Fruit fly (Drosophila melanogaster) whole organism, embryonic: ENCODE results near the gene CG13048.

Source experiments
- Atf6 ChIP-seq: fragments of 200-800 bp; sonication (Bioruptor generic); IDR thresholded peaks from 2 replicates; pipeline ENCODE4 v1.3.6; 2022; ENCODE audit warnings: missing biosample characterization, missing genetic modification characterization
- Bgb ChIP-seq: fragments of 200-800 bp; sonication (Bioruptor generic); IDR thresholded peaks from 2 replicates; pipeline ENCODE4 v1.3.6; 2022; ENCODE audit warnings: missing biosample characterization, missing genetic modification characterization; ENCODE audit not compliant: partially characterized antibody
- CG10274 ChIP-seq: fragments of 200-800 bp; sonication (Bioruptor generic); optimal IDR thresholded peaks from 3 replicates; lab custom pipeline; 2017; ENCODE audit warnings: missing biosample characterization, mild to moderate bottlenecking, missing genetic modification characterization
- CG11085 ChIP-seq: fragments of 200-800 bp; sonication (Bioruptor generic); IDR thresholded peaks from 2 replicates; pipeline ENCODE4 v1.3.6; 2022; ENCODE audit warnings: missing biosample characterization, missing genetic modification characterization
- CG12659 ChIP-seq: fragments of 200-800 bp; sonication (Bioruptor generic); optimal IDR thresholded peaks from 3 replicates; lab custom pipeline; 2017; ENCODE audit warnings: mild to moderate bottlenecking, missing biosample characterization, missing genetic modification reagents, missing genetic modification characterization
- CG14965 ChIP-seq: fragments of 200-800 bp; sonication (Bioruptor generic); optimal IDR thresholded peaks from 2 replicates; lab custom pipeline; 2016; ENCODE audit warnings: missing biosample characterization, missing genetic modification characterization, borderline replicate concordance
- CG15479 ChIP-seq: fragments of 200-800 bp; sonication (Bioruptor generic); optimal IDR thresholded peaks from 3 replicates; lab custom pipeline; 2019; ENCODE audit warnings: missing biosample characterization, mild to moderate bottlenecking, missing genetic modification characterization, moderate library complexity
- CG15696 ChIP-seq: fragments of 200-800 bp; sonication (Bioruptor generic); optimal IDR thresholded peaks from 2 replicates; lab custom pipeline; 2019; ENCODE audit warnings: missing biosample characterization, mild to moderate bottlenecking, missing genetic modification characterization, moderate library complexity
- CG2199 ChIP-seq: fragments of 200-800 bp; sonication (Bioruptor generic); IDR thresholded peaks from 3 replicates; pipeline ENCODE4 v1.3.6; 2022; ENCODE audit warnings: missing biosample characterization, missing genetic modification characterization
- CG3065 ChIP-seq: fragments of 200-800 bp; sonication (Bioruptor generic); optimal IDR thresholded peaks from 2 replicates; lab custom pipeline; 2016; ENCODE audit warnings: missing biosample characterization, missing genetic modification characterization
- CG4328 ChIP-seq: fragments of 200-800 bp; sonication (Bioruptor generic); optimal IDR thresholded peaks from 3 replicates; lab custom pipeline; 2017; ENCODE audit warnings: missing biosample characterization, missing genetic modification reagents, missing genetic modification characterization
- CG4360 ChIP-seq: fragments of 200-800 bp; sonication (Bioruptor generic); IDR thresholded peaks from 2 replicates; pipeline ENCODE4 v1.3.6; 2022; ENCODE audit warnings: missing biosample characterization, missing genetic modification characterization
- CG4404 ChIP-seq: fragments of 200-800 bp; sonication (Bioruptor generic); IDR thresholded peaks from 2 replicates; pipeline ENCODE4 v1.3.6; 2022; ENCODE audit warnings: missing biosample characterization, missing genetic modification characterization
- Dbx ChIP-seq: fragments of 200-800 bp; sonication (Bioruptor generic); IDR thresholded peaks from 3 replicates; pipeline ENCODE4 v1.3.6; 2022; ENCODE audit warnings: missing biosample characterization, missing genetic modification characterization
- Deaf1 ChIP-seq: fragments of 200-800 bp; optimal IDR thresholded peaks from 3 replicates; lab custom pipeline; 2019; ENCODE audit warnings: missing biosample characterization, mild to moderate bottlenecking, missing genetic modification characterization, moderate library complexity
- Ets65A ChIP-seq: fragments of 200-800 bp; sonication (Bioruptor generic); peaks from one replicate; lab custom pipeline; 2016; ENCODE audit warnings: missing biosample characterization, missing genetic modification characterization
- HLH4C ChIP-seq: fragments of 200-800 bp; sonication (Bioruptor generic); IDR thresholded peaks from 3 replicates; pipeline ENCODE4 v1.3.6; 2022; ENCODE audit warnings: missing biosample characterization, missing genetic modification characterization; ENCODE audit not compliant: partially characterized antibody
- HmgZ ChIP-seq: fragments of 200-800 bp; sonication (Bioruptor generic); optimal IDR thresholded peaks from 2 replicates; lab custom pipeline; 2018; ENCODE audit warnings: missing biosample characterization, mild to moderate bottlenecking, missing genetic modification characterization
- MTF-1 ChIP-seq: fragments of 200-800 bp; sonication (Bioruptor generic); optimal IDR thresholded peaks from 2 replicates; lab custom pipeline; 2018; ENCODE audit warnings: missing biosample characterization, mild to moderate bottlenecking, missing genetic modification characterization, borderline replicate concordance
- Oli ChIP-seq: fragments of 200-800 bp; sonication (Bioruptor generic); optimal IDR thresholded peaks from 2 replicates; lab custom pipeline; 2018; ENCODE audit warnings: missing biosample characterization, mild to moderate bottlenecking, missing genetic modification characterization, moderate library complexity
- bigmax ChIP-seq: fragments of 200-800 bp; sonication (Bioruptor generic); optimal IDR thresholded peaks from 2 replicates; lab custom pipeline; 2018; ENCODE audit warnings: missing biosample characterization, mild to moderate bottlenecking, missing genetic modification characterization
- bsh ChIP-seq, 2 experiments: fragments of 200-800 bp; sonication (Bioruptor generic); optimal IDR thresholded peaks; 2 replicates each; lab custom pipeline; 2017 to 2018; ENCODE audit warnings: mild to moderate bottlenecking in 2 of 2, missing biosample characterization in 2 of 2, missing genetic modification characterization in 2 of 2, moderate library complexity in 1 of 2
- cad ChIP-seq: fragments of >200 bp; optimal IDR thresholded peaks from 2 replicates; lab custom pipeline; 2017; ENCODE audit warnings: missing biosample characterization, missing genetic modification characterization
- dan ChIP-seq: fragments of 200-800 bp; sonication (Bioruptor generic); IDR thresholded peaks from 2 replicates; pipeline ENCODE4 v1.3.6; 2022; ENCODE audit warnings: missing biosample characterization, missing genetic modification characterization
- eyg ChIP-seq: fragments of 200-800 bp; sonication (Bioruptor generic); optimal IDR thresholded peaks from 3 replicates; lab custom pipeline; 2016; ENCODE audit warnings: missing biosample characterization, missing genetic modification characterization
- fd102C ChIP-seq: fragments of 200-800 bp; sonication (Bioruptor generic); optimal IDR thresholded peaks from 2 replicates; lab custom pipeline; 2018; ENCODE audit warnings: missing biosample characterization, mild to moderate bottlenecking, missing genetic modification characterization, moderate library complexity
- grn ChIP-seq: fragments of 200-800 bp; sonication (Bioruptor generic); optimal IDR thresholded peaks from 3 replicates; lab custom pipeline; 2017; ENCODE audit warnings: missing biosample characterization, missing genetic modification characterization
- hkb ChIP-seq, 2 experiments: fragments of 200-800 bp in 1 of 2; fragments of >200 bp in 1 of 2; sonication (Bioruptor generic) in 1 of 2; IDR thresholded peaks in 1 of 2; optimal IDR thresholded peaks in 1 of 2; 2 replicates each; pipeline versions ENCODE4 v1.3.6 to Lab custom; 2017 to 2022; ENCODE audit warnings: missing biosample characterization in 1 of 2, missing genetic modification characterization in 1 of 2
- jumu ChIP-seq: fragments of 200-800 bp; sonication (Bioruptor generic); optimal IDR thresholded peaks from 3 replicates; lab custom pipeline; 2016; ENCODE audit warnings: missing biosample characterization, missing genetic modification characterization
- lov ChIP-seq, 2 experiments: fragments of 200-800 bp in 1 of 2; fragments of >200 bp in 1 of 2; sonication (Bioruptor generic) in 1 of 2; IDR thresholded peaks in 1 of 2; optimal IDR thresholded peaks in 1 of 2; 2 replicates in 1 of 2; 3 replicates in 1 of 2; pipeline versions ENCODE4 v1.3.6 to Lab custom; 2017 to 2022; ENCODE audit warnings: missing biosample characterization in 1 of 2, missing genetic modification characterization in 1 of 2
- luna ChIP-seq: fragments of 200-800 bp; sonication (Bioruptor generic); optimal IDR thresholded peaks from 2 replicates; lab custom pipeline; 2016; ENCODE audit warnings: missing biosample characterization, missing genetic modification characterization
- nom ChIP-seq: fragments of 200-800 bp; sonication (Bioruptor generic); optimal IDR thresholded peaks from 2 replicates; lab custom pipeline; 2017; ENCODE audit warnings: missing biosample characterization, missing genetic modification characterization, mild to moderate bottlenecking, moderate library complexity, missing genetic modification reagents
- peb ChIP-seq: fragments of 200-800 bp; sonication (Bioruptor generic); IDR thresholded peaks from 2 replicates; pipeline ENCODE4 v1.3.6; 2022; ENCODE audit warnings: missing biosample characterization, missing genetic modification characterization
- pnt ChIP-seq: fragments of 200-800 bp; sonication (Bioruptor generic); optimal IDR thresholded peaks from 3 replicates; lab custom pipeline; 2016; ENCODE audit warnings: missing biosample characterization, missing genetic modification characterization
- psq ChIP-seq: fragments of 200-800 bp; sonication (Bioruptor generic); optimal IDR thresholded peaks from 2 replicates; lab custom pipeline; 2017; ENCODE audit warnings: missing biosample characterization, missing genetic modification characterization
- rib ChIP-seq: fragments of 200-800 bp; sonication (Bioruptor generic); IDR thresholded peaks from 2 replicates; pipeline ENCODE4 v1.3.6; 2022; ENCODE audit warnings: missing biosample characterization, missing genetic modification characterization
- scrt ChIP-seq: fragments of 200-800 bp; sonication (Bioruptor generic); optimal IDR thresholded peaks from 2 replicates; lab custom pipeline; 2018; ENCODE audit warnings: missing biosample characterization, mild to moderate bottlenecking, missing genetic modification characterization, moderate library complexity
- tna ChIP-seq: fragments of 200-800 bp; sonication (Bioruptor generic); IDR thresholded peaks from 2 replicates; pipeline ENCODE4 v1.3.6; 2022; ENCODE audit warnings: missing biosample characterization, missing genetic modification characterization; ENCODE audit not compliant: partially characterized antibody

CG13048 gene

dm6 chr3L:16261505-16261904 lies 22.2 kb downstream of the CG13048 start, which contains the start of gene CG34247:
Gene CG34247 (minus strand): TSS chr3L:16261605.
- TF ChIP-seq hkb (optimal IDR thresholded peaks at IDR 0.05; lab: Kevin White, UChicago) (no peak), hkb (GFP tag; IDR thresholded peaks at IDR 0.05; lab: Robert Waterston, UW) (no peak), CG4404 (GFP tag; lab: Robert Waterston, UW) (no peak), CG12659 (GFP tag; lab: Kevin White, UChicago) (no peak), tna (GFP tag; lab: Robert Waterston, UW) (no peak), CG11085 (no peak), CG4328 (GFP tag; lab: Kevin White, UChicago) (no peak), HmgZ (tag; lab: Kevin White, UChicago) (no peak), Oli (tag; lab: Kevin White, UChicago) (no peak), CG3065 (GFP tag; lab: Kevin White, UChicago) (no peak), jumu (GFP tag; lab: Kevin White, UChicago) (no peak), dan (GFP tag; lab: Robert Waterston, UW) (no peak), grn (GFP tag; lab: Kevin White, UChicago) (no peak), fd102C (GFP tag; lab: Kevin White, UChicago) (no peak), CG15479 (GFP tag; lab: Kevin White, UChicago) (no peak)

dm6 chr3L:16259552-16259951 lies 24.2 kb downstream of the CG13048 start, which contains the start of gene CG13053:
Gene CG13053 (minus strand): TSS chr3L:16259722.
- TF ChIP-seq Atf6 (GFP tag; lab: Robert Waterston, UW), result no peak
- TF ChIP-seq nom (GFP tag; lab: Kevin White, UChicago), result peak; percentile 37
- peak in 1 of 2 experiments; percentile 55 for TF ChIP-seq bsh (GFP tag; optimal IDR thresholded peaks at IDR 0.05; lab: Kevin White, UChicago)
- TF ChIP-seq CG4360 (GFP tag; lab: Robert Waterston, UW), result no peak
- TF ChIP-seq, all 482 proteins: peak for 2

- 0 out of 3 replicates have a peak, but pooled peaks have one; percentile 10 for TF ChIP-seq HLH4C
- no peak for TF ChIP-seq MTF-1
- no peak for TF ChIP-seq lov (optimal IDR thresholded peaks at IDR 0.05; lab: Kevin White, UChicago)
- TF ChIP-seq lov (GFP tag; IDR thresholded peaks at IDR 0.05; lab: Robert Waterston, UW), result no peak
- no peak for TF ChIP-seq rib
- no peak for TF ChIP-seq CG15696 (tag; lab: Kevin White, UChicago)
- no peak for TF ChIP-seq pnt
- TF ChIP-seq luna, result no peak
- TF ChIP-seq peb (GFP tag; lab: Robert Waterston, UW), result no peak
- no peak for TF ChIP-seq psq (GFP tag; lab: Kevin White, UChicago)
- 0 out of 2 replicates have a peak, but pooled peaks have one; percentile 19 for TF ChIP-seq Bgb (GFP tag; lab: Robert Waterston, UW)
- peak; percentile 97 for TF ChIP-seq Deaf1
- TF ChIP-seq Dbx (GFP tag; lab: Robert Waterston, UW), result 0 out of 3 replicates have a peak, but pooled peaks have one; percentile 25
- no peak for TF ChIP-seq CG10274 (GFP tag; lab: Kevin White, UChicago)
- TF ChIP-seq bigmax (GFP tag; lab: Kevin White, UChicago), result no peak
- peak; percentile 30 for TF ChIP-seq Ets65A (GFP tag; lab: Kevin White, UChicago)
- TF ChIP-seq CG14965 (GFP tag; lab: Kevin White, UChicago), result no peak
- no peak for TF ChIP-seq CG2199 (GFP tag; lab: Robert Waterston, UW)
- TF ChIP-seq scrt (GFP tag; lab: Kevin White, UChicago), result peak; percentile 92
- no peak for TF ChIP-seq cad (GFP tag; lab: Kevin White, UChicago)
- TF ChIP-seq eyg (GFP tag; lab: Kevin White, UChicago), result no peak
Observed at dm6 chr3L:16257118-16257627, 26.5 kb downstream of the CG13048 start, which contains the start of gene CG13054. Gene CG13054 (minus strand): TSS chr3L:16257191.
